Worm (Caenorhabditis elegans) whole organism, L4/young adult: ENCODE measurements around the gene F25G6.1.
A peak's percentile ranks its signal among the peaks of the same experiment; 100 is the strongest.

ENCODE experiments used
- W03F9.2 ChIP-seq: fragments of 150-350 bp; optimal IDR thresholded peaks from 2 replicates; lab custom pipeline; 2014; ENCODE audit warnings: missing biosample characterization, missing genetic modification characterization
- dao-5 ChIP-seq: sonication (generic microtip); optimal IDR thresholded peaks from 2 replicates; lab custom pipeline; 2016; ENCODE audit warnings: missing genotype, missing genetic modification characterization, moderate library complexity, missing compliant biosample characterization
- him-1 ChIP-seq: sonication (generic microtip); optimal IDR thresholded peaks from 2 replicates; lab custom pipeline; 2016; ENCODE audit warnings: missing genotype, missing genetic modification reagents, missing genetic modification characterization, missing compliant biosample characterization

F25G6.1 gene

ce11 chrV:8603272-8603671 is 28.4 kb downstream of the F25G6.1 start, which contains the start of gene F41E6.5:
F41E6.5 (plus strand) TSS chrV:8603480.
- no peak for TF ChIP-seq him-1 (tag; lab: Kevin White, UChicago)
- TF ChIP-seq dao-5 (tag; lab: Kevin White, UChicago): no peak
- TF ChIP-seq W03F9.2 (tag; lab: Kevin White, UChicago): no peak

DNA sequence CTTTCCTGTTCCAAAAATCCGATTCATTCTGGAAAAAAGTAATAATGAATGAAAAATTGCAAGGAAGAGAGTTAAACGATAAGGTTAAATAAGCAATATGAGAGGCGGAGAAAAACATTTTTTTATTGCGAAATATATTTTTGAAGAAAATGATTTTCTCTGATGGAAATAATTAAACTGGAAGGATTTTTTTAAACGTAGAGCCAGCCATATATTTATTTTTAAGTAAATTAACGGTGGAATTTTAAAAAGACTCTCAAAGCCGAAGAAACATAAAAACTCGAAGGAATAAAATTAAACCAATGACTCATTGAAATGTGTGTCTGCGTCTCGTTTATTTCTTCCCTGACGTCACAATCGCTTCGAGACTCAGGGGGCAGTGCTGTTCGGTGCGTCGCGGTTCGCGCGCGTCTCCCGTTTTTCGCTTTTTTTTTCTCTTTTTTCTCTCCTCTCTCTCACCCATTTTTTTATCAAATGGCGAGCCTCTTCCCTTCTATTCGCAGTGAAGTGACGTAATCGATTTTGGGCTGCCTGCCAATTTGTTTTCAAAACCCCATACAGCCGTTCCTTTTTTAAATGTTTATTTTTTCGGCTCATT is 31.3 kb downstream of the F25G6.1 start, which contains the start of gene vps-60:
TSS of gene vps-60 (minus strand) at position 30 of the 598 bp plus-strand sequence.
- TF ChIP-seq him-1 (tag; lab: Kevin White, UChicago) (peak; percentile 81), dao-5 (tag; lab: Kevin White, UChicago) (no peak), W03F9.2 (tag; lab: Kevin White, UChicago) (peak; percentile 94)

DNA sequence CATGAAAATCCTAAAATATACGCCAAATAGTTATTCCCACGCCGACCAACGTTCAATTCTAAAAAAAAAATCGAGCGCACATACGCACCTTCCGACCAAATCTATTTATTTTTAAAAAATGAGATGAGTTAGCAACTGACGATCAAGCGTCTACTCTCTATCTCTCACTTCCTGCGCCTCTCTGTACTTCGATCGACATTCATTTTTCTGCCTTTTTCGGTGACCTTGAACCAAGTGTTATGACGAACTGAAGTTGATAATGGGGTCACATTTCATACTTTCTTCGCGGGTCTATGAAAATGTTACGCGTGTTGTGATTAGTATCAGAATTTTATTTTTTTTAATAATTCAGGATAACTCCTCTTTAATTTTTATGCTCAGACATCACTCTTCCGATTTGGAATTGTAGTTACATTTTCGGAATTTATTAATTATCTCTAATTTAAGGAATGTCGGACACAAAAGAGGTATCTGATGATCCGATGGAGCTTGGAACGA is 32.5 kb downstream of the F25G6.1 start, which contains the start of gene smk-1:
TSS of gene smk-1 (plus strand) at position 448 of the 498 bp plus-strand sequence.
- TF ChIP-seq dao-5 (tag; lab: Kevin White, UChicago) (no peak), W03F9.2 (tag; lab: Kevin White, UChicago) (no peak), him-1 (tag; lab: Kevin White, UChicago) (no peak)

DNA sequence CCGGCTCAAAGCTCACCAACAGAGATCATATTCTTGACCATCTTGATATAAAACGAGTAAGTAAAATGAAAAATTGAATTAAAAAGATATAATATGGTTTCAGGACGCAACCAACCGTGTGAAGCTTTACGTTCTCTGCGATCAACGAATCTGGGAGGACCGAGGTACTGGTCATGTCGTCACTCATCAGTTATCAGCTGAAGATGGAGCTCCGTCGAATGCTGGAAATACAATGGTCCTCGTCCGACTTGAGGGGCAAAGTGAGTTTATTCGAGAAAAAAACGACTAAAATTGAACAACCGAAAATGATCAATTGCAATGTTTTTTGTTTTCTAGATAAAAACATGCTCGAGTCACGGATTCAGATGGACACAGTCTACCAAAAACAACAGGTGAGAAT is 33.6 kb downstream of the F25G6.1 start:
- TF ChIP-seq W03F9.2 (tag; lab: Kevin White, UChicago) (no peak), dao-5 (tag; lab: Kevin White, UChicago) (no peak), him-1 (tag; lab: Kevin White, UChicago) (no peak)

DNA sequence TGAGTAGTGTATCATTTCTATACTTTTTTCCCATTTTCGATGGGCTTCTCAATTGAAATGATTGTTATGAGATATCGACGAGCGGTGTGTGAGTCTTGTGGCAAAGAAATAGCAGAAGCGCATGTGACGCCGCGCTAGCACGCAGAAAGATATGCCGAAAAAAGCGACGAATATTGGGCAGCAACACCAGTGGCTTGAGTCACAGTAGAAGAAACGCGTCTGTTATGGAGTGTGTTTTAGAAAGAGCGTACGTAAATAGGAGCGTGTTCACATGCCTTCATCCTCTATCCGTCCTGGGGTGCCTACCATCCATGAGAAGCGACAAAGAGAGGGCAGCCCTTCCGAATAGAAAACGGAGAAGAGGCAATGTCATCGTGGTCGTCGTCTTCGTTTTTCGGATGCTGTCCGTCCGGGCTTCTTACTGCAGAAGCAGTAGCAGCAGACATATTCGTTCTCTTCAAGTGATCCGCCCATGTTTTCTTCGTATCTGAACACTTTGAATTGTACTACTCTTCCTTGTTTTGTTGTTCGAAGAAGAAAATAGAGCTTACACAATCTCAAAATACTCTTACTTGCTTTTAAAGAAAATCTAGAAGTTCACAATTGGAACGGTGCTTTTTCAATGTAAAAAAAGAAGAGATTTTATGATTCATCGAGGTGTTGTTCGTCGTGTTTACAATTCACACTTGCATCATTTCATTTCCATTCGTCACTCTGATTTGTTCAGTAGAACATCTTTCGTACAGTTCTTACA is 35.1 kb downstream of the F25G6.1 start:
- TF ChIP-seq dao-5 (tag; lab: Kevin White, UChicago) (no peak), W03F9.2 (tag; lab: Kevin White, UChicago) (no peak), him-1 (tag; lab: Kevin White, UChicago) (no peak)

DNA sequence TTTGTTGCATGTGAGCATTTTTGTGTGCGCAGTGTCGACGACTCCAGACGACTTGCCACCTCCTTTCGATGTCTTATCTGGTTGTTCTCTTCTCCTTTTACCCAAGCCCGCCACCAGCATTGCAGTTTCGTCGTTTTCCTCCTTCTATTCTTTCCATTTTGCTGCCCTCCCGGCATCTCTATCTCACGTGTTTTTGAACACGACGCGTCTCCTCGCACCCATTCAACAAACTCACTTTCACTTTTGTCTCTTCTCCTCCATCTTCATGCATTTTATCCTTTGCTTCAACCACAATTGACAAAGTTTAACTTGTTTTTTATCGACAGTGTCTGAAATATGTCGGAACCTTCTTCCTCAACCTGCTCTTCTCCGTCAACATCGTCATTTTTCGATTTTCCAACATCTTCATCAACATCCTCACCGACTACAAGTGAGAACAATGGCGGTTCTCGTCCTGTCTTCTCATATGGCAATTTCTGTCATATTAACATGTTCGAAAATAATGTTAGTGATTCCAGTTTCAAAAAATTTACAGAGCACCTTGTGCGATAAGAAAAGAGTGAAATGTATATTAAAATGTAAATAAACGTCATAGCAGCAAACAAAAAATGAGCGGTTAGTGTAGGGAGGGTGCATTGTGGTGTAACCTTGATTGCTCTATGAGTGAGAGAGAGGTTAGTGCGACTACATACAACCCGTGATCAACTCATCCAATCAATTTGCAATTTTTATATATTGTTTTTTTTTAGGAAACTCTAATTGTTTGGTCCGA is 36.0 kb downstream of the F25G6.1 start, which contains the start of gene fip-4:
TSS of gene fip-4 (minus strand) at position 636 of the 772 bp plus-strand sequence.
- TF ChIP-seq dao-5 (tag; lab: Kevin White, UChicago): no peak
- TF ChIP-seq him-1 (tag; lab: Kevin White, UChicago): no peak
- no peak for TF ChIP-seq W03F9.2 (tag; lab: Kevin White, UChicago)

DNA sequence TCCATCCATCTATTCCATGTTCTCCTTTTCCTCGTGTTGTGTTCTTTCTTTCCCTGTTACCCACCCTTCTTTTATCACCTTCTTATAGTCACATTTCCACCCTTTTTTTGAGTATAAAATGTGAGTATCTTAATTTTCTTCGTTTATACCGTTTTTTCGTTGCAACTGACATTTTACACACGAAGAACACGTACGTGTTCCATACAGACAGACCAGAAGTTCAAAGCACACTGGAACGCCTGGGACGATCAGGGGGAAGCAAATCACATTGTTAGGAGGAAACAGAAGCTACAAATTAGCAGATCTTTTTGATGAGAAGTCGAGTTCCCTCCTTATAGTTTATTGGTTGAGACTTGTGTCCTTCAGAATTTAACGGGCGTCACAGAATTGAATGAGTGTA is 40.8 kb downstream of the F25G6.1 start:
- TF ChIP-seq dao-5 (tag; lab: Kevin White, UChicago): no peak
- TF ChIP-seq W03F9.2 (tag; lab: Kevin White, UChicago): no peak
- no peak for TF ChIP-seq him-1 (tag; lab: Kevin White, UChicago)

- no peak for TF ChIP-seq him-1 (tag; lab: Kevin White, UChicago)
- no peak for TF ChIP-seq W03F9.2 (tag; lab: Kevin White, UChicago)
- no peak for TF ChIP-seq dao-5 (tag; lab: Kevin White, UChicago)
Measured at ce11 chrV:8618738-8619137, 43.9 kb downstream of the F25G6.1 start, which contains the start of gene grd-5. grd-5 (plus strand) TSS chrV:8619032.

DNA sequence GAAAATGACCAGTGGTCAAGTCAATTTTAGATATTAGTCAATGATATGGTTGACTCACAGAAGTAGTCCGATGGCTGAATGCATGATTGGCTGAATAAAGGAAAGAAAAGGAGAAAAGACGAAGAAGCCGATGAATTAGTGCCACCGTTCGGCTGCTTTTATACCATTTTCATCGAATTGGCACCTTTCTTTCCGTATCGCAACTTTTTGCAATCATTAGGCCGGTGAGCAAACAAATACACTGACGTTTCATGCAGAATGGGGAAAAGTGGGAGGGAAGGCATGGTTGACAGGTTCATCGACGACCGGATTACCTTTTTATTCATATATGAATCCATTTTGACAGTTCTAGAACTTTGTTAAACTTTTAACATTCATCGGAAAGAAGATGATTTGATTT is 46.4 kb downstream of the F25G6.1 start, which contains the start of gene idpc-2:
TSS of gene idpc-2 (minus strand) at position 101 of the 400 bp plus-strand sequence.
- no peak for TF ChIP-seq dao-5 (tag; lab: Kevin White, UChicago)
- TF ChIP-seq him-1 (tag; lab: Kevin White, UChicago): no peak
- no peak for TF ChIP-seq W03F9.2 (tag; lab: Kevin White, UChicago)

- no peak for TF ChIP-seq him-1 (tag; lab: Kevin White, UChicago)
- no peak for TF ChIP-seq dao-5 (tag; lab: Kevin White, UChicago)
Measured at ce11 chrV:8622314-8622713, 47.5 kb downstream of the F25G6.1 start, which contains the start of gene F41E6.1. F41E6.1 (plus strand) TSS chrV:8622614.

- no peak for TF ChIP-seq dao-5 (tag; lab: Kevin White, UChicago)
- TF ChIP-seq him-1 (tag; lab: Kevin White, UChicago): no peak
- TF ChIP-seq W03F9.2 (tag; lab: Kevin White, UChicago): no peak
Measured at ce11 chrV:8623754-8624153, 48.9 kb downstream of the F25G6.1 start, which contains the start of gene F41E6.17. F41E6.17 (plus strand) TSS chrV:8624101.

DNA sequence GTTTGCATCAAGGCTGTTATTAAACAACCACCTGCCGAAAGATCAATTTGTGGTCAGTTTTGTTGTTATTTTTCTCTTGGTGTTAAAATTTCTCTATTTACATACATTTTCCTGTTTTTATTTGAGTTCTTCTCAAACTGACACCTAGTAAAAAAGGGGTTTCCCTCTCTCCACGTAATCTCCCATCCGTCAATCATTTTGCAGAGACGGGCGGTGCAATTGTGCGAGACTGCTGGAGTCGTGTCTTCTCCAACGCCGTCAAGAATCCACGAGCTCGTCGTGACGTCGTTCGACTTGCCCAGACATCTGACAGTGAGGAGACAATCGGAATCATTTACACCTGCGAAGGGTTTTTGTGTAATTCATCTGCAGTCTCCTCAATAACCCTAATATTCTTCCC is 51.5 kb downstream of the F25G6.1 start:
- TF ChIP-seq dao-5 (tag; lab: Kevin White, UChicago) (no peak), W03F9.2 (tag; lab: Kevin White, UChicago) (no peak), him-1 (tag; lab: Kevin White, UChicago) (no peak)
